Fruit fly (Drosophila melanogaster) whole organism, pupa: ENCODE data around the gene Ilp8.

ENCODE experiments used
- CG10348 ChIP-seq: fragments of 200-800 bp; sonication (Bioruptor generic); IDR thresholded peaks from 2 replicates; pipeline ENCODE4 v1.3.6; 2022; ENCODE audit warnings: missing biosample characterization, missing genetic modification characterization
- CG14655 ChIP-seq: fragments of 200-800 bp; sonication (Bioruptor generic); optimal IDR thresholded peaks from 3 replicates; lab custom pipeline; 2017; ENCODE audit warnings: mild to moderate bottlenecking, missing biosample characterization, missing genetic modification reagents, missing genetic modification characterization
- CG17806 ChIP-seq: fragments of 200-800 bp; sonication (Bioruptor generic); optimal IDR thresholded peaks from 2 replicates; lab custom pipeline; 2018; ENCODE audit warnings: missing biosample characterization, mild to moderate bottlenecking, missing genetic modification characterization, moderate library complexity
- CG32121 ChIP-seq: fragments of 200-800 bp; sonication (Bioruptor generic); IDR thresholded peaks from 2 replicates; pipeline ENCODE4 v1.3.6; 2022; ENCODE audit warnings: missing biosample characterization, missing genetic modification characterization
- CG4496 ChIP-seq: fragments of 200-800 bp; sonication (Bioruptor generic); IDR thresholded peaks from 3 replicates; pipeline ENCODE4 v1.3.6; 2022; ENCODE audit warnings: missing biosample characterization, missing genetic modification characterization
- CG9948 ChIP-seq: fragments of 200-800 bp; sonication (Bioruptor generic); optimal IDR thresholded peaks from 2 replicates; lab custom pipeline; 2018; ENCODE audit warnings: missing biosample characterization, mild to moderate bottlenecking, missing genetic modification characterization, moderate library complexity
- D1 ChIP-seq: fragments of 200-800 bp; sonication (Bioruptor generic); optimal IDR thresholded peaks from 2 replicates; lab custom pipeline; 2018; ENCODE audit warnings: missing biosample characterization, mild to moderate bottlenecking, missing genetic modification characterization, moderate library complexity
- EcR ChIP-seq: fragments of 200-800 bp; sonication (Bioruptor generic); optimal IDR thresholded peaks from 3 replicates; lab custom pipeline; 2019; ENCODE audit warnings: missing biosample characterization, missing genetic modification characterization, mild to moderate bottlenecking, moderate library complexity, missing genetic modification reagents
- Pif1A ChIP-seq: fragments of 200-800 bp; sonication (Bioruptor generic); optimal IDR thresholded peaks from 3 replicates; lab custom pipeline; 2016; ENCODE audit warnings: missing biosample characterization, missing genetic modification characterization
- Pif1B ChIP-seq: fragments of 200-800 bp; sonication (Bioruptor generic); optimal IDR thresholded peaks from 3 replicates; lab custom pipeline; 2016; ENCODE audit warnings: missing biosample characterization, missing genetic modification characterization
- Snoo ChIP-seq: fragments of 200-800 bp; sonication (Bioruptor generic); optimal IDR thresholded peaks from 3 replicates; lab custom pipeline; 2017; ENCODE audit warnings: missing biosample characterization, mild to moderate bottlenecking, missing genetic modification characterization, inconsistent platforms
- fd96Ca ChIP-seq: fragments of 200-800 bp; sonication (Bioruptor generic); IDR thresholded peaks from 3 replicates; pipeline ENCODE4 v1.3.6; 2022; ENCODE audit warnings: missing biosample characterization, missing genetic modification characterization

dm6 chr3L:16986062-16987013 lies 45.5 kb downstream of the Ilp8 start:
- peak; percentile 59 for TF ChIP-seq CG17806
- TF ChIP-seq CG14655 (GFP tag; lab: Kevin White, UChicago) = peak; percentile 89
- TF ChIP-seq CG10348 (GFP tag; lab: Robert Waterston, UW) = no peak
- TF ChIP-seq Pif1A = peak; percentile 64
- TF ChIP-seq CG4496 = peak; percentile 78
- TF ChIP-seq D1 (tag; lab: Kevin White, UChicago) = peak; percentile 48
- TF ChIP-seq CG32121 (GFP tag; lab: Robert Waterston, UW) = peak; percentile 72
- TF ChIP-seq Pif1B (GFP tag; lab: Kevin White, UChicago) = peak; percentile 70
- TF ChIP-seq EcR (GFP tag; lab: Kevin White, UChicago) = peak; percentile 63
- TF ChIP-seq fd96Ca (GFP tag; lab: Robert Waterston, UW) = peak; percentile 78
- TF ChIP-seq Snoo (tag; lab: Kevin White, UChicago) = peak; percentile 73
- TF ChIP-seq CG9948 = peak; percentile 71
